Fruit fly (Drosophila melanogaster): ENCODE data around the gene jvl.

The jvl gene

dm6 chr3R:14717076-14717711 is 24.2 kb upstream of the jvl start (continued):
- TF ChIP-seq CG10669 (GFP tag; optimal IDR thresholded peaks at IDR 0.05), result no peak
- no peak for TF ChIP-seq cyc (GFP tag; optimal IDR thresholded peaks at IDR 0.05)
- TF ChIP-seq ss (GFP tag; optimal IDR thresholded peaks at IDR 0.05), result peak in 1 of 2 experiments; percentile 57
- TF ChIP-seq acj6 (GFP tag; optimal IDR thresholded peaks at IDR 0.05), result peak; percentile 44
- TF ChIP-seq net (GFP tag; optimal IDR thresholded peaks at IDR 0.05), result peak; percentile 39
- TF ChIP-seq esn (GFP tag; optimal IDR thresholded peaks at IDR 0.05), result no peak

- no peak for TF ChIP-seq dac (GFP tag; optimal IDR thresholded peaks at IDR 0.05)
- no peak for TF ChIP-seq vri (GFP tag; optimal IDR thresholded peaks at IDR 0.05)
- TF ChIP-seq Sox14 (GFP tag; optimal IDR thresholded peaks at IDR 0.05), result no peak
- no peak for TF ChIP-seq CG8632 (GFP tag; optimal IDR thresholded peaks at IDR 0.05)
- TF ChIP-seq Sox15 (GFP tag; optimal IDR thresholded peaks at IDR 0.05), result no peak
- no peak for TF ChIP-seq Gug (GFP tag; IDR thresholded peaks at IDR 0.05)
- TF ChIP-seq CG15336 (GFP tag; IDR thresholded peaks at IDR 0.05), result no peak
- no peak for TF ChIP-seq svp (GFP tag)
- no peak for TF ChIP-seq Ets96B (tag; optimal IDR thresholded peaks at IDR 0.05)
- TF ChIP-seq CG11294 (GFP tag; IDR thresholded peaks at IDR 0.05), result no peak
Observed at dm6 chr3R:14717712-14718097, 23.7 kb upstream of the jvl start.

dm6 chr3R:14719380-14719779 is 22.0 kb upstream of the jvl start:
- peak; percentile 92 for TF ChIP-seq CG15336 (GFP tag; IDR thresholded peaks at IDR 0.05)
- TF ChIP-seq CG7368 (GFP tag; optimal IDR thresholded peaks at IDR 0.05), result peak; percentile 33
- TF ChIP-seq cyc (GFP tag; optimal IDR thresholded peaks at IDR 0.05), result peak; percentile 12
- no peak for TF ChIP-seq CG8319 (GFP tag; optimal IDR thresholded peaks at IDR 0.05)
- TF ChIP-seq CG1621 (tag; optimal IDR thresholded peaks at IDR 0.05), result peak; percentile 73
- TF ChIP-seq dac (GFP tag; optimal IDR thresholded peaks at IDR 0.05), result peak; percentile 88
- TF ChIP-seq svp (GFP tag), result peak; percentile 19
- peak; percentile 59; the same call in 1 of the 2 replicates for TF ChIP-seq CG11294 (GFP tag; IDR thresholded peaks at IDR 0.05)
- peak; percentile 82 for TF ChIP-seq net (GFP tag; optimal IDR thresholded peaks at IDR 0.05)
- peak; percentile 72 for TF ChIP-seq acj6 (GFP tag; optimal IDR thresholded peaks at IDR 0.05)
- peak; percentile 37 for TF ChIP-seq CG11902 (GFP tag; optimal IDR thresholded peaks at IDR 0.05)
- TF ChIP-seq CG10631 (GFP tag; optimal IDR thresholded peaks at IDR 0.05), result peak; percentile 72
- TF ChIP-seq Sox102F (GFP tag; optimal IDR thresholded peaks at IDR 0.05), result peak; percentile 37
- TF ChIP-seq fd59A (GFP tag; optimal IDR thresholded peaks at IDR 0.05), result peak; percentile 62
- TF ChIP-seq Sox15 (GFP tag; optimal IDR thresholded peaks at IDR 0.05), result no peak
- peak; percentile 82 for TF ChIP-seq pdm3 (GFP tag; optimal IDR thresholded peaks at IDR 0.05)
- no peak for TF ChIP-seq CG6854 (GFP tag; optimal IDR thresholded peaks at IDR 0.05)
- TF ChIP-seq CG6808 (GFP tag; optimal IDR thresholded peaks at IDR 0.05), result peak; percentile 79
- no peak for TF ChIP-seq vri (GFP tag; optimal IDR thresholded peaks at IDR 0.05)
- peak; percentile 79 for TF ChIP-seq Sox14 (GFP tag; optimal IDR thresholded peaks at IDR 0.05)
- TF ChIP-seq Blimp-1 (GFP tag; optimal IDR thresholded peaks at IDR 0.05), result no peak
- TF ChIP-seq CG3032 (tag; optimal IDR thresholded peaks at IDR 0.05), result peak; percentile 75
- TF ChIP-seq CG16779 (tag; optimal IDR thresholded peaks at IDR 0.05), result peak; percentile 65
- no peak for TF ChIP-seq fkh (GFP tag; optimal IDR thresholded peaks at IDR 0.05)
- TF ChIP-seq Hr38 (GFP tag; optimal IDR thresholded peaks at IDR 0.05), result peak; percentile 21
- TF ChIP-seq topi (GFP tag; optimal IDR thresholded peaks at IDR 0.05), result peak; percentile 25
- TF ChIP-seq OdsH (GFP tag; optimal IDR thresholded peaks at IDR 0.05), result peak; percentile 85
- TF ChIP-seq Eip93F (GFP tag; optimal IDR thresholded peaks at IDR 0.05), result no peak
- peak; percentile 94 for TF ChIP-seq CG32006 (GFP tag; optimal IDR thresholded peaks at IDR 0.05)
- TF ChIP-seq ss (GFP tag; optimal IDR thresholded peaks at IDR 0.05), result peak; percentile 66 to 72
- TF ChIP-seq esn (GFP tag; optimal IDR thresholded peaks at IDR 0.05), result peak; percentile 24
- TF ChIP-seq Eip78C (GFP tag), result peak; percentile 94
- peak; percentile 78 for TF ChIP-seq Gug (GFP tag; IDR thresholded peaks at IDR 0.05)
- TF ChIP-seq CG9139 (GFP tag; optimal IDR thresholded peaks at IDR 0.05), result peak; percentile 29
- peak; percentile 77 for TF ChIP-seq dsx (GFP tag; optimal IDR thresholded peaks at IDR 0.05; ENCODE audit: poor library complexity, severe bottlenecking)
- no peak for TF ChIP-seq fd85E (GFP tag; optimal IDR thresholded peaks at IDR 0.05)
- TF ChIP-seq Hr39 (GFP tag; optimal IDR thresholded peaks at IDR 0.05), result peak; percentile 29
- TF ChIP-seq Met (GFP tag; optimal IDR thresholded peaks at IDR 0.05), result peak; percentile 25
- TF ChIP-seq Smox (GFP tag; optimal IDR thresholded peaks at IDR 0.05), result no peak
- TF ChIP-seq salr (GFP tag; optimal IDR thresholded peaks at IDR 0.05), result peak; percentile 55 to 80
- TF ChIP-seq achi (GFP tag; optimal IDR thresholded peaks at IDR 0.05), result peak; percentile 83
- peak; percentile 73 for TF ChIP-seq CG11762 (GFP tag; optimal IDR thresholded peaks at IDR 0.05; ENCODE audit: insufficient read depth)

All from whole organism, prepupa.